Fruit fly (Drosophila melanogaster) whole organism, embryonic: Measurements from ENCODE around the gene CstF50.

ENCODE experiments used
- Atf3 ChIP-seq: fragments of 200-800 bp; sonication (Bioruptor generic); optimal IDR thresholded peaks from 3 replicates; lab custom pipeline; 2016; ENCODE audit warnings: missing biosample characterization, missing genetic modification characterization
- Atf6 ChIP-seq: fragments of 200-800 bp; sonication (Bioruptor generic); IDR thresholded peaks from 2 replicates; pipeline ENCODE4 v1.3.6; 2022; ENCODE audit warnings: missing biosample characterization, missing genetic modification characterization
- CG1024 ChIP-seq: fragments of 200-800 bp; sonication (Bioruptor generic); IDR thresholded peaks from 2 replicates; pipeline ENCODE4 v1.3.6; 2022; ENCODE audit warnings: missing biosample characterization, missing genetic modification characterization
- CG10267 ChIP-seq: fragments of 200-800 bp; sonication (Bioruptor generic); optimal IDR thresholded peaks from 2 replicates; lab custom pipeline; 2018; ENCODE audit warnings: missing biosample characterization, mild to moderate bottlenecking, missing genetic modification characterization, moderate library complexity
- CG10274 ChIP-seq: fragments of 200-800 bp; sonication (Bioruptor generic); optimal IDR thresholded peaks from 3 replicates; lab custom pipeline; 2017; ENCODE audit warnings: missing biosample characterization, mild to moderate bottlenecking, missing genetic modification characterization
- CG11696 ChIP-seq: fragments of 200-800 bp; sonication (Bioruptor generic); IDR thresholded peaks from 2 replicates; pipeline ENCODE4 v1.3.6; 2022; ENCODE audit warnings: missing biosample characterization, missing genetic modification characterization
- CG15011 ChIP-seq: fragments of 200-800 bp; sonication (Bioruptor generic); optimal IDR thresholded peaks from 3 replicates; lab custom pipeline; 2018; ENCODE audit warnings: missing biosample characterization, mild to moderate bottlenecking, missing genetic modification characterization
- CG16779 ChIP-seq: fragments of 200-800 bp; sonication (Bioruptor generic); IDR thresholded peaks from 2 replicates; pipeline ENCODE4 v1.3.6; 2022; ENCODE audit warnings: missing biosample characterization, missing genetic modification characterization
- CG17361 ChIP-seq: fragments of 200-800 bp; sonication (Bioruptor generic); IDR thresholded peaks from 3 replicates; pipeline ENCODE4 v1.3.6; 2022; ENCODE audit warnings: missing biosample characterization, missing genetic modification characterization
- CG17612 ChIP-seq: fragments of 200-800 bp; sonication (Bioruptor generic); IDR thresholded peaks from 2 replicates; pipeline ENCODE4 v1.3.6; 2022; ENCODE audit warnings: missing biosample characterization, missing genetic modification characterization
- CG18599 ChIP-seq: fragments of 200-800 bp; sonication (Bioruptor generic); optimal IDR thresholded peaks from 3 replicates; lab custom pipeline; 2017; ENCODE audit warnings: missing biosample characterization, missing genetic modification characterization, mild to moderate bottlenecking, moderate library complexity, missing genetic modification reagents
- CG2199 ChIP-seq: fragments of 200-800 bp; sonication (Bioruptor generic); IDR thresholded peaks from 3 replicates; pipeline ENCODE4 v1.3.6; 2022; ENCODE audit warnings: missing biosample characterization, missing genetic modification characterization
- CG31224 ChIP-seq: fragments of 200-800 bp; sonication (Bioruptor generic); IDR thresholded peaks from 2 replicates; pipeline ENCODE4 v1.3.6; 2022; ENCODE audit warnings: missing biosample characterization, missing genetic modification characterization
- CG31441 ChIP-seq: fragments of 200-800 bp; sonication (Bioruptor generic); IDR thresholded peaks from 2 replicates; pipeline ENCODE4 v1.3.6; 2022; ENCODE audit warnings: missing biosample characterization, missing genetic modification characterization
- CG34376 ChIP-seq: fragments of 200-800 bp; sonication (Bioruptor generic); optimal IDR thresholded peaks from 2 replicates; lab custom pipeline; 2018; ENCODE audit warnings: missing biosample characterization, mild to moderate bottlenecking, missing genetic modification characterization
- CG3847 ChIP-seq: fragments of 200-800 bp; sonication (Bioruptor generic); IDR thresholded peaks from 2 replicates; pipeline ENCODE4 v1.3.6; 2022; ENCODE audit warnings: missing biosample characterization, missing genetic modification characterization
- CG3995 ChIP-seq: fragments of 200-800 bp; sonication (Bioruptor generic); optimal IDR thresholded peaks from 3 replicates; lab custom pipeline; 2016; ENCODE audit warnings: missing biosample characterization, missing genetic modification characterization
- CG4360 ChIP-seq: fragments of 200-800 bp; sonication (Bioruptor generic); IDR thresholded peaks from 2 replicates; pipeline ENCODE4 v1.3.6; 2022; ENCODE audit warnings: missing biosample characterization, missing genetic modification characterization
- CG6854 ChIP-seq: fragments of 200-800 bp; sonication (Bioruptor generic); optimal IDR thresholded peaks from 3 replicates; lab custom pipeline; 2017; ENCODE audit warnings: missing biosample characterization, mild to moderate bottlenecking, missing genetic modification characterization
- CG7745 ChIP-seq: fragments of 200-800 bp; sonication (Bioruptor generic); optimal IDR thresholded peaks from 2 replicates; lab custom pipeline; 2018; ENCODE audit warnings: missing biosample characterization, mild to moderate bottlenecking, missing genetic modification characterization, moderate library complexity
- CG7839 ChIP-seq: fragments of 200-800 bp; sonication (Bioruptor generic); optimal IDR thresholded peaks from 3 replicates; lab custom pipeline; 2018; ENCODE audit warnings: missing biosample characterization, mild to moderate bottlenecking, missing genetic modification characterization, moderate library complexity
- CG7928 ChIP-seq: fragments of 200-800 bp; sonication (Bioruptor generic); optimal IDR thresholded peaks from 2 replicates; lab custom pipeline; 2017; ENCODE audit warnings: missing biosample characterization, mild to moderate bottlenecking, missing genetic modification characterization
- CG9437 ChIP-seq: fragments of 200-800 bp; sonication (Bioruptor generic); optimal IDR thresholded peaks from 2 replicates; lab custom pipeline; 2018; ENCODE audit warnings: missing biosample characterization, mild to moderate bottlenecking, missing genetic modification characterization
- Lhr ChIP-seq: fragments of 200-800 bp; sonication (Bioruptor generic); optimal IDR thresholded peaks from 3 replicates; lab custom pipeline; 2017; ENCODE audit warnings: mild to moderate bottlenecking, missing biosample characterization, missing genetic modification reagents, missing genetic modification characterization
- Max ChIP-seq: fragments of 200-800 bp; sonication (Bioruptor generic); optimal IDR thresholded peaks from 2 replicates; lab custom pipeline; 2016; ENCODE audit warnings: missing biosample characterization, mild to moderate bottlenecking, missing genetic modification characterization
- Pdp1 ChIP-seq, 2 experiments: fragments of 200-800 bp; sonication (Bioruptor generic); optimal IDR thresholded peaks; 3 replicates each; lab custom pipeline; 2016; ENCODE audit warnings: missing biosample characterization in 2 of 2, missing genetic modification characterization in 2 of 2, mild to moderate bottlenecking in 1 of 2, moderate library complexity in 1 of 2
- Rx ChIP-seq: fragments of 200-800 bp; sonication (Bioruptor generic); IDR thresholded peaks from 2 replicates; pipeline ENCODE4 v1.3.6; 2022; ENCODE audit warnings: missing biosample characterization, missing genetic modification characterization
- Sox100B ChIP-seq: fragments of 200-800 bp; sonication (Bioruptor generic); optimal IDR thresholded peaks from 3 replicates; lab custom pipeline; 2018; ENCODE audit warnings: missing biosample characterization, mild to moderate bottlenecking, missing genetic modification characterization
- Spps ChIP-seq: fragments of 200-800 bp; sonication (Bioruptor generic); optimal IDR thresholded peaks from 2 replicates; lab custom pipeline; 2018; ENCODE audit warnings: missing biosample characterization, mild to moderate bottlenecking, missing genetic modification characterization
- Tbp ChIP-seq: fragments of >200 bp; optimal IDR thresholded peaks from 2 replicates; lab custom pipeline; 2018; ENCODE audit warnings: missing biosample characterization, missing genetic modification characterization
- Usf ChIP-seq: fragments of 200-800 bp; sonication (Bioruptor generic); optimal IDR thresholded peaks from 2 replicates; lab custom pipeline; 2017; ENCODE audit warnings: missing genotype, missing biosample characterization, missing genetic modification characterization
- Xrp1 ChIP-seq: fragments of 200-800 bp; sonication (Bioruptor generic); IDR thresholded peaks from 2 replicates; pipeline ENCODE4 v1.3.6; 2022; ENCODE audit warnings: missing biosample characterization, missing genetic modification characterization
- ase ChIP-seq: fragments of 200-800 bp; sonication (Bioruptor generic); IDR thresholded peaks from 3 replicates; pipeline ENCODE4 v1.3.6; 2022; ENCODE audit warnings: missing biosample characterization, missing genetic modification characterization
- br ChIP-seq: fragments of >200 bp; optimal IDR thresholded peaks from 2 replicates; lab custom pipeline; 2017
- chif ChIP-seq, 2 experiments: fragments of 200-800 bp; sonication (Bioruptor generic); optimal IDR thresholded peaks; 3 replicates each; lab custom pipeline; 2016; ENCODE audit warnings: missing biosample characterization in 2 of 2, missing genetic modification characterization in 2 of 2
- croc ChIP-seq: fragments of 200-800 bp; sonication (Bioruptor generic); conservative IDR thresholded peaks from 3 replicates; pipeline ENCODE4 v1.3.6; 2022; ENCODE audit warnings: missing biosample characterization, missing genetic modification characterization
- dmrt99B ChIP-seq: fragments of 200-800 bp; sonication (Bioruptor generic); optimal IDR thresholded peaks from 2 replicates; lab custom pipeline; 2018; ENCODE audit warnings: missing biosample characterization, mild to moderate bottlenecking, missing genetic modification characterization, moderate library complexity
- grau ChIP-seq: fragments of 200-800 bp; optimal IDR thresholded peaks from 3 replicates; lab custom pipeline; 2019; ENCODE audit warnings: missing biosample characterization, mild to moderate bottlenecking, missing genetic modification characterization, moderate library complexity
- grn ChIP-seq: fragments of 200-800 bp; sonication (Bioruptor generic); optimal IDR thresholded peaks from 3 replicates; lab custom pipeline; 2017; ENCODE audit warnings: missing biosample characterization, missing genetic modification characterization
- hbn ChIP-seq: fragments of 200-800 bp; sonication (Bioruptor generic); IDR thresholded peaks from 2 replicates; pipeline ENCODE4 v1.3.6; 2022; ENCODE audit warnings: missing biosample characterization, missing genetic modification characterization; ENCODE audit not compliant: partially characterized antibody
- lilli ChIP-seq: fragments of 200-800 bp; sonication (Bioruptor generic); optimal IDR thresholded peaks from 3 replicates; lab custom pipeline; 2016; ENCODE audit warnings: missing biosample characterization, missing genetic modification characterization
- luna ChIP-seq: fragments of 200-800 bp; sonication (Bioruptor generic); optimal IDR thresholded peaks from 2 replicates; lab custom pipeline; 2016; ENCODE audit warnings: missing biosample characterization, missing genetic modification characterization
- pnt ChIP-seq: fragments of 200-800 bp; sonication (Bioruptor generic); optimal IDR thresholded peaks from 3 replicates; lab custom pipeline; 2016; ENCODE audit warnings: missing biosample characterization, missing genetic modification characterization
- psq ChIP-seq: fragments of 200-800 bp; sonication (Bioruptor generic); optimal IDR thresholded peaks from 2 replicates; lab custom pipeline; 2017; ENCODE audit warnings: missing biosample characterization, missing genetic modification characterization
- sens ChIP-seq: fragments of 200-800 bp; sonication (Bioruptor generic); peaks from one replicate; lab custom pipeline; 2016; ENCODE audit warnings: missing biosample characterization, missing genetic modification characterization
- sens-2 ChIP-seq: fragments of 200-800 bp; sonication (Bioruptor generic); IDR thresholded peaks from 2 replicates; pipeline ENCODE4 v1.3.6; 2022; ENCODE audit warnings: missing biosample characterization, missing genetic modification characterization
- seq ChIP-seq: fragments of 200-800 bp; sonication (Bioruptor generic); IDR thresholded peaks from 2 replicates; pipeline ENCODE4 v1.3.6; 2022; ENCODE audit warnings: missing biosample characterization, missing genetic modification characterization
- shn ChIP-seq: fragments of 200-800 bp; sonication (Bioruptor generic); optimal IDR thresholded peaks from 3 replicates; lab custom pipeline; 2016; ENCODE audit warnings: missing biosample characterization, missing genetic modification characterization
- sug ChIP-seq: fragments of 200-800 bp; optimal IDR thresholded peaks from 2 replicates; lab custom pipeline; 2019; ENCODE audit warnings: missing biosample characterization, mild to moderate bottlenecking, missing genetic modification characterization, moderate library complexity
- tna ChIP-seq: fragments of 200-800 bp; sonication (Bioruptor generic); IDR thresholded peaks from 2 replicates; pipeline ENCODE4 v1.3.6; 2022; ENCODE audit warnings: missing biosample characterization, missing genetic modification characterization; ENCODE audit not compliant: partially characterized antibody
- usp ChIP-seq: fragments of >200 bp; optimal IDR thresholded peaks from 2 replicates; lab custom pipeline; 2017; ENCODE audit warnings: missing biosample characterization, missing genetic modification characterization
- zfh1 ChIP-seq: fragments of 200-800 bp; sonication (Bioruptor generic); IDR thresholded peaks from 3 replicates; pipeline ENCODE4 v1.3.6; 2022; ENCODE audit warnings: missing biosample characterization, missing genetic modification characterization

The CstF50 gene

DNA sequence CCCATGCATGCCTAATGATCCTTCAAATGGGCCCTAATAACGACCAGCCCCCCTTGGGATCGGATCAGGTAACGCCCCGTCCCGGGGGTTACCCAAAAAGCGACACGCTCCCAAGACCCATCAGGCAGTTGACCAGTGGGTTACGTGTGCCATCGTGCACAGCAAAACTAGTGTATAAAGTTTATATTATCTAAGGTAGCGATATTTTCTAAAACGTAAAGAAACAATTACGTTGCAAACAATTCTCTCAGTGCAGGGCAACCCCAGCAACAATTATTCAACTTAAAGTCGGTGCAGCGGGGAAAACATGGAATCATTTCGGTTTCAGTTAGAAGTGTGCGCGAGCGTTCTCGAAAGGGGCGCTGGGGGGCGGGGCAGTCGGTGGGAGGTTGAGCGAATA, 24.2 kb downstream of the CstF50 start (continued):
- TF ChIP-seq grau (tag; lab: Kevin White, UChicago) (peak; percentile 16), br (lab: Kevin White, UChicago) (no peak), psq (GFP tag; lab: Kevin White, UChicago) (no peak), CG15011 (GFP tag; lab: Kevin White, UChicago) (no peak), Pdp1 (GFP tag; optimal IDR thresholded peaks at IDR 0.05; lab: Kevin White, UChicago) (peak in 1 of 2 experiments; percentile 32), CG7928 (GFP tag; lab: Kevin White, UChicago) (no peak), CG9437 (peak; percentile 9), usp (no peak), CG7745 (tag; lab: Kevin White, UChicago) (no peak), sug (tag; lab: Kevin White, UChicago) (peak; percentile 3), CG31441 (GFP tag; lab: Robert Waterston, UW) (peak; percentile 24; the same call in 1 of the 2 replicates), CG10274 (GFP tag; lab: Kevin White, UChicago) (no peak), grn (GFP tag; lab: Kevin White, UChicago) (peak; percentile 10), CG17612 (GFP tag; lab: Robert Waterston, UW) (no peak), CG2199 (0 out of 3 replicates have a peak, but pooled peaks have one; percentile 7), Xrp1 (GFP tag; lab: Robert Waterston, UW) (peak; percentile 54; the same call in 1 of the 2 replicates), CG7839 (tag; lab: Kevin White, UChicago) (peak; percentile 25), Usf (GFP tag; lab: Kevin White, UChicago) (no peak), CG1024 (GFP tag; lab: Robert Waterston, UW) (0 out of 2 replicates have a peak, but pooled peaks have one; percentile 15), Lhr (no peak), Spps (tag; lab: Kevin White, UChicago) (no peak), CG11696 (GFP tag; lab: Robert Waterston, UW) (0 out of 2 replicates have a peak, but pooled peaks have one; percentile 6), ase (GFP tag; lab: Robert Waterston, UW) (no peak), zfh1 (GFP tag; lab: Robert Waterston, UW) (0 out of 3 replicates have a peak, but pooled peaks have one; percentile 19), Rx (GFP tag; lab: Robert Waterston, UW) (no peak), dmrt99B (tag; lab: Kevin White, UChicago) (peak; percentile 17), CG6854 (GFP tag; lab: Kevin White, UChicago) (no peak), lilli (no peak), sens (GFP tag; lab: Kevin White, UChicago) (peak; percentile 84), Atf3 (peak; percentile 6), CG3995 (GFP tag; lab: Kevin White, UChicago) (no peak), Sox100B (peak; percentile 26), Max (no peak), sens-2 (GFP tag; lab: Robert Waterston, UW) (no peak), CG18599 (GFP tag; lab: Kevin White, UChicago) (no peak), tna (GFP tag; lab: Robert Waterston, UW) (no peak), CG4360 (GFP tag; lab: Robert Waterston, UW) (peak; percentile 34), luna (GFP tag; lab: Kevin White, UChicago) (no peak), CG10267 (tag; lab: Kevin White, UChicago) (peak; percentile 1), pnt (GFP tag; lab: Kevin White, UChicago) (no peak), CG31224 (GFP tag; lab: Robert Waterston, UW) (no peak), chif (GFP tag; optimal IDR thresholded peaks at IDR 0.05; lab: Kevin White, UChicago) (peak in 1 of 2 experiments; percentile 9), Atf6 (GFP tag; lab: Robert Waterston, UW) (no peak), hbn (GFP tag; lab: Robert Waterston, UW) (no peak), CG17361 (GFP tag; lab: Robert Waterston, UW) (peak; percentile 44; the same call in 1 of the 3 replicates), shn (GFP tag; lab: Kevin White, UChicago) (peak; percentile 7), croc (GFP tag; lab: Robert Waterston, UW) (no peak), Tbp (no peak), CG16779 (GFP tag; lab: Robert Waterston, UW) (no peak), CG3847 (GFP tag; lab: Robert Waterston, UW) (no peak), CG34376 (GFP tag; lab: Kevin White, UChicago) (no peak), seq (GFP tag; lab: Robert Waterston, UW) (0 out of 2 replicates have a peak, but pooled peaks have one; percentile 24)
